Fruit fly (Drosophila melanogaster) whole organism, prepupa: ENCODE data around the gene CG10750.
A peak's percentile ranks its signal among the peaks of the same experiment; 100 is the strongest.

Experiments
- Blimp-1 ChIP-seq: fragments of 200-800 bp; sonication (Bioruptor generic); optimal IDR thresholded peaks from 3 replicates; lab custom pipeline; 2017; ENCODE audit warnings: missing biosample characterization, missing genetic modification characterization, mild to moderate bottlenecking, moderate library complexity, missing genetic modification reagents
- CG11294 ChIP-seq: fragments of 200-800 bp; sonication (Bioruptor generic); IDR thresholded peaks from 2 replicates; pipeline ENCODE4 v1.3.6; 2022; ENCODE audit warnings: missing biosample characterization, missing genetic modification characterization
- CG11762 ChIP-seq: fragments of 200-800 bp; sonication (Bioruptor generic); optimal IDR thresholded peaks from 3 replicates; lab custom pipeline; 2016; ENCODE audit warnings: missing biosample characterization, missing genetic modification characterization; ENCODE audit not compliant: insufficient read depth
- CG11902 ChIP-seq: fragments of 200-800 bp; sonication (Bioruptor generic); optimal IDR thresholded peaks from 3 replicates; lab custom pipeline; 2016; ENCODE audit warnings: missing biosample characterization, missing genetic modification characterization
- CG15336 ChIP-seq: fragments of 200-800 bp; sonication (Bioruptor generic); IDR thresholded peaks from 2 replicates; pipeline ENCODE4 v1.3.6; 2022; ENCODE audit warnings: missing biosample characterization, missing genetic modification characterization
- CG1621 ChIP-seq: fragments of 200-800 bp; sonication (Bioruptor generic); optimal IDR thresholded peaks from 3 replicates; lab custom pipeline; 2018; ENCODE audit warnings: missing biosample characterization, mild to moderate bottlenecking, missing genetic modification characterization
- CG16779 ChIP-seq: fragments of 200-800 bp; sonication (Bioruptor generic); optimal IDR thresholded peaks from 3 replicates; lab custom pipeline; 2017; ENCODE audit warnings: missing biosample characterization, mild to moderate bottlenecking, missing genetic modification characterization
- CG3032 ChIP-seq: fragments of 200-800 bp; optimal IDR thresholded peaks from 2 replicates; lab custom pipeline; 2019; ENCODE audit warnings: missing biosample characterization, mild to moderate bottlenecking, missing genetic modification characterization, moderate library complexity
- CG31627 ChIP-seq: fragments of 200-800 bp; sonication (Bioruptor generic); optimal IDR thresholded peaks from 3 replicates; lab custom pipeline; 2016; ENCODE audit warnings: missing biosample characterization, missing genetic modification characterization
- CG34406 ChIP-seq: fragments of 200-800 bp; sonication (Bioruptor generic); optimal IDR thresholded peaks from 3 replicates; lab custom pipeline; 2016; ENCODE audit warnings: missing biosample characterization, missing genetic modification characterization
- CG3919 ChIP-seq: fragments of 200-800 bp; sonication (Bioruptor generic); optimal IDR thresholded peaks from 3 replicates; lab custom pipeline; 2016; ENCODE audit warnings: missing biosample characterization, missing genetic modification characterization
- CG4318 ChIP-seq: fragments of 200-800 bp; sonication (Bioruptor generic); optimal IDR thresholded peaks from 3 replicates; lab custom pipeline; 2017; ENCODE audit warnings: missing biosample characterization, mild to moderate bottlenecking, missing genetic modification characterization
- CG6163 ChIP-seq: fragments of 200-800 bp; sonication (Bioruptor generic); IDR thresholded peaks from 3 replicates; pipeline ENCODE4 v1.3.6; 2022; ENCODE audit warnings: missing biosample characterization, missing genetic modification characterization
- CG6854 ChIP-seq: fragments of 200-800 bp; sonication (Bioruptor generic); optimal IDR thresholded peaks from 2 replicates; lab custom pipeline; 2017; ENCODE audit warnings: missing biosample characterization, mild to moderate bottlenecking, missing genetic modification characterization
- CG7368 ChIP-seq: fragments of 200-800 bp; sonication (Bioruptor generic); optimal IDR thresholded peaks from 3 replicates; lab custom pipeline; 2016; ENCODE audit warnings: missing biosample characterization, missing genetic modification characterization
- CG8319 ChIP-seq: fragments of 200-800 bp; sonication (Bioruptor generic); optimal IDR thresholded peaks from 3 replicates; lab custom pipeline; 2016; ENCODE audit warnings: missing biosample characterization, missing genetic modification characterization
- CG8632 ChIP-seq: fragments of 200-800 bp; sonication (Bioruptor generic); optimal IDR thresholded peaks from 3 replicates; lab custom pipeline; 2016; ENCODE audit warnings: missing biosample characterization, missing genetic modification characterization
- CG9139 ChIP-seq: fragments of 200-800 bp; sonication (Bioruptor generic); optimal IDR thresholded peaks from 3 replicates; lab custom pipeline; 2017; ENCODE audit warnings: missing biosample characterization, mild to moderate bottlenecking, missing genetic modification characterization
- Eip75B ChIP-seq: fragments of 200-800 bp; sonication (Bioruptor generic); optimal IDR thresholded peaks from 3 replicates; lab custom pipeline; 2016; ENCODE audit warnings: missing biosample characterization, missing genetic modification characterization
- Eip78C ChIP-seq: fragments of 200-800 bp; sonication (Bioruptor generic); peaks from one replicate; lab custom pipeline; 2016; ENCODE audit warnings: missing biosample characterization, missing genetic modification characterization
- Eip93F ChIP-seq: fragments of 200-800 bp; sonication (Bioruptor generic); optimal IDR thresholded peaks from 2 replicates; lab custom pipeline; 2016; ENCODE audit warnings: missing biosample characterization, mild to moderate bottlenecking, missing genetic modification characterization
- Ets21C ChIP-seq: fragments of 200-800 bp; sonication (Bioruptor generic); optimal IDR thresholded peaks from 3 replicates; lab custom pipeline; 2016; ENCODE audit warnings: missing biosample characterization, missing genetic modification characterization
- Ets96B ChIP-seq: fragments of 200-800 bp; optimal IDR thresholded peaks from 2 replicates; lab custom pipeline; 2019; ENCODE audit warnings: missing biosample characterization, mild to moderate bottlenecking, missing genetic modification characterization, moderate library complexity
- Gug ChIP-seq: fragments of 200-800 bp; sonication (Bioruptor generic); IDR thresholded peaks from 2 replicates; pipeline ENCODE4 v1.3.6; 2022; ENCODE audit warnings: missing biosample characterization, missing genetic modification characterization
- Hr38 ChIP-seq: sonication (Bioruptor generic); optimal IDR thresholded peaks from 2 replicates; lab custom pipeline; 2016; ENCODE audit warnings: missing biosample characterization, missing genetic modification characterization
- Hr39 ChIP-seq: fragments of 200-800 bp; sonication (Bioruptor generic); optimal IDR thresholded peaks from 2 replicates; lab custom pipeline; 2016; ENCODE audit warnings: missing biosample characterization, missing genetic modification characterization
- Hr4 ChIP-seq: fragments of 200-800 bp; sonication (Bioruptor generic); optimal IDR thresholded peaks from 3 replicates; lab custom pipeline; 2016; ENCODE audit warnings: missing biosample characterization, missing genetic modification characterization
- Lpt ChIP-seq: fragments of 200-800 bp; sonication (Bioruptor generic); optimal IDR thresholded peaks from 3 replicates; lab custom pipeline; 2016; ENCODE audit warnings: missing biosample characterization, missing genetic modification characterization
- Met ChIP-seq: fragments of 200-800 bp; sonication (Bioruptor generic); optimal IDR thresholded peaks from 3 replicates; lab custom pipeline; 2016; ENCODE audit warnings: missing biosample characterization, missing genetic modification characterization
- OdsH ChIP-seq: fragments of 200-800 bp; sonication (Bioruptor generic); optimal IDR thresholded peaks from 3 replicates; lab custom pipeline; 2016; ENCODE audit warnings: missing biosample characterization, missing genetic modification characterization
- Smox ChIP-seq: fragments of 200-800 bp; sonication (Bioruptor generic); optimal IDR thresholded peaks from 3 replicates; lab custom pipeline; 2016; ENCODE audit warnings: missing biosample characterization, missing genetic modification characterization
- Sox102F ChIP-seq: fragments of 200-800 bp; sonication (Bioruptor generic); optimal IDR thresholded peaks from 2 replicates; lab custom pipeline; 2016; ENCODE audit warnings: missing biosample characterization, mild to moderate bottlenecking, missing genetic modification characterization
- Sox14 ChIP-seq: fragments of 200-800 bp; sonication (Bioruptor generic); optimal IDR thresholded peaks from 3 replicates; lab custom pipeline; 2016; ENCODE audit warnings: missing biosample characterization, missing genetic modification characterization
- Sox15 ChIP-seq: fragments of 200-800 bp; sonication (Bioruptor generic); optimal IDR thresholded peaks from 3 replicates; lab custom pipeline; 2016; ENCODE audit warnings: missing biosample characterization, missing genetic modification characterization
- acj6 ChIP-seq: fragments of 200-800 bp; sonication (Bioruptor generic); optimal IDR thresholded peaks from 3 replicates; lab custom pipeline; 2016; ENCODE audit warnings: missing biosample characterization, missing genetic modification characterization
- cyc ChIP-seq: fragments of 200-800 bp; sonication (Bioruptor generic); optimal IDR thresholded peaks from 3 replicates; lab custom pipeline; 2016; ENCODE audit warnings: missing biosample characterization, missing genetic modification characterization
- dac ChIP-seq: fragments of 200-800 bp; sonication (Bioruptor generic); optimal IDR thresholded peaks from 2 replicates; lab custom pipeline; 2017; ENCODE audit warnings: missing biosample characterization, mild to moderate bottlenecking, missing genetic modification characterization
- dsx ChIP-seq: fragments of 200-800 bp; optimal IDR thresholded peaks from 3 replicates; lab custom pipeline; 2019; ENCODE audit warnings: missing biosample characterization, mild to moderate bottlenecking, missing genetic modification characterization, moderate library complexity; ENCODE audit not compliant: poor library complexity, severe bottlenecking
- eg ChIP-seq: fragments of 200-800 bp; sonication (Bioruptor generic); IDR thresholded peaks from 3 replicates; pipeline ENCODE4 v1.3.6; 2022; ENCODE audit warnings: missing biosample characterization, missing genetic modification characterization
- esn ChIP-seq: fragments of 200-800 bp; sonication (Bioruptor generic); optimal IDR thresholded peaks from 2 replicates; lab custom pipeline; 2016; ENCODE audit warnings: missing biosample characterization, mild to moderate bottlenecking, missing genetic modification characterization, moderate library complexity
- fd59A ChIP-seq: fragments of 200-800 bp; sonication (Bioruptor generic); optimal IDR thresholded peaks from 2 replicates; lab custom pipeline; 2017; ENCODE audit warnings: missing biosample characterization, mild to moderate bottlenecking, missing genetic modification characterization, missing genetic modification reagents
- fkh ChIP-seq: fragments of 200-800 bp; sonication (Bioruptor generic); optimal IDR thresholded peaks from 3 replicates; lab custom pipeline; 2017; ENCODE audit warnings: missing biosample characterization, mild to moderate bottlenecking, missing genetic modification characterization, moderate library complexity
- lz ChIP-seq: fragments of 200-800 bp; sonication (Bioruptor generic); optimal IDR thresholded peaks from 3 replicates; lab custom pipeline; 2016; ENCODE audit warnings: missing biosample characterization, missing genetic modification characterization
- net ChIP-seq: fragments of 200-800 bp; sonication (Bioruptor generic); optimal IDR thresholded peaks from 3 replicates; lab custom pipeline; 2016; ENCODE audit warnings: missing biosample characterization, missing genetic modification characterization
- pdm3 ChIP-seq: fragments of 200-800 bp; sonication (Bioruptor generic); optimal IDR thresholded peaks from 3 replicates; lab custom pipeline; 2016; ENCODE audit warnings: missing biosample characterization, missing genetic modification characterization
- salr ChIP-seq, 2 experiments: fragments of 200-800 bp; sonication (Bioruptor generic); optimal IDR thresholded peaks; 3 replicates each; lab custom pipeline; 2016 to 2018; ENCODE audit warnings: missing biosample characterization in 2 of 2, missing genetic modification characterization in 2 of 2, mild to moderate bottlenecking in 1 of 2
- spab ChIP-seq: fragments of 200-800 bp; sonication (Bioruptor generic); optimal IDR thresholded peaks from 2 replicates; lab custom pipeline; 2017; ENCODE audit warnings: missing biosample characterization, mild to moderate bottlenecking, missing genetic modification characterization, missing genetic modification reagents
- ss ChIP-seq, 2 experiments: fragments of 200-800 bp; sonication (Bioruptor generic); optimal IDR thresholded peaks; 2 replicates in 1 of 2; 3 replicates in 1 of 2; lab custom pipeline; 2017 to 2018; ENCODE audit warnings: mild to moderate bottlenecking in 2 of 2, missing biosample characterization in 2 of 2, missing genetic modification characterization in 2 of 2, moderate library complexity in 1 of 2
- topi ChIP-seq: fragments of 200-800 bp; sonication (Bioruptor generic); optimal IDR thresholded peaks from 3 replicates; lab custom pipeline; 2016; ENCODE audit warnings: missing biosample characterization, missing genetic modification characterization

The CG10750 gene

DNA sequence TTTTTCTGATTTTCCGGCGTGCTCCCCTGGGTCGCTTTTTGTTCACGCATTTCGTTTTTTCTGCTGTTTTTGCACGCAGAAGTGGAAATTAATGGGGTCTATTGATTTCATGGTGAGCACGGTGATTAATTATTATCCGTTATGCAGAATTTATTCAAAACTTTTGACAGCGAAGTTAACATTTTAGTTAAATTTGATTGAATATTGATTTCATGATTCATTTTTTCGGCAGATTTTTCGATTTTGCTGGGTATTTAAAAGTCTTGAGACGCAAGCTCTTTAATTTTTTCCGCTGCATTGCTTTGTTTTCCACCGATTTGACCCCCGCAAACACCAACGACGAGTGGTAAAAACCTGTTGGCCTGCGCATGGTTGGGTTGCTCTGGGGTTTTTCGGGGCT, 47.6 kb upstream of the CG10750 start (continued):
- TF ChIP-seq salr (GFP tag; optimal IDR thresholded peaks at IDR 0.05; lab: Kevin White, UChicago), result peak in 1 of 2 experiments; percentile 46
- TF ChIP-seq CG16779 (tag; lab: Kevin White, UChicago), result no peak
- no peak for TF ChIP-seq CG9139 (GFP tag; lab: Kevin White, UChicago)
- TF ChIP-seq CG6854, result no peak
- no peak for TF ChIP-seq esn (GFP tag; lab: Kevin White, UChicago)
- TF ChIP-seq Ets21C (GFP tag; lab: Kevin White, UChicago), result no peak
- no peak for TF ChIP-seq CG8632
- TF ChIP-seq CG15336 (GFP tag; lab: Robert Waterston, UW), result peak; percentile 88
- peak; percentile 3 for TF ChIP-seq Eip75B (GFP tag; lab: Kevin White, UChicago)
- peak; percentile 51 for TF ChIP-seq CG11294 (GFP tag; lab: Robert Waterston, UW)
- TF ChIP-seq CG8319 (GFP tag; lab: Kevin White, UChicago), result no peak

DNA sequence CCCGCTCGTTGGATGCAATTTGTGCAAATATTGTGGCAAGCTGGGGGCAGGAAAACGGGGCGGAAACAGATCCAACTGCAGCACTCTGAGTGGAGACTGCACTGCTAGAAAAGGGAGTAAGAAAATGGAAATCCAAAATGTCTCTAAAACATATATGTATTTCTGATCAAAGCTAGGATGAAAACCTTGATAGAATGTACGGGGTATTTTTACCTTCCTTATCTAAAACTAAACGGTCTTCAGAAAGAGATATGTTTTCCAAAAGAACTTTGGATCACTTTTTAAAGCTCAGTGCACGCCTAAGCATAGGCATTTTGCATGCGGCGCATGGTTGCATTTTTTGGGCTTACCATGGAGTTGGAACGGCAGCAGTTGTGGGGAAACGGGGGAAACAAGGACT, 46.0 kb upstream of the CG10750 start:
- TF ChIP-seq fd59A (GFP tag; lab: Kevin White, UChicago) (no peak), CG1621 (tag; lab: Kevin White, UChicago) (no peak), Lpt (GFP tag; lab: Kevin White, UChicago) (no peak), CG31627 (GFP tag; lab: Kevin White, UChicago) (peak; percentile 9), CG15336 (GFP tag; lab: Robert Waterston, UW) (no peak), Hr39 (GFP tag; lab: Kevin White, UChicago) (peak; percentile 13), CG4318 (GFP tag; lab: Kevin White, UChicago) (no peak), Sox102F (GFP tag; lab: Kevin White, UChicago) (no peak), CG6163 (no peak), lz (GFP tag; lab: Kevin White, UChicago) (peak; percentile 5), Sox14 (GFP tag; lab: Kevin White, UChicago) (peak; percentile 5), CG7368 (peak; percentile 8), CG8632 (peak; percentile 10), dsx (GFP tag; lab: Kevin White, UChicago) (no peak), CG11762 (GFP tag; lab: Kevin White, UChicago) (no peak), Eip78C (GFP tag; lab: Kevin White, UChicago) (peak; percentile 80), CG3919 (peak; percentile 15), Eip93F (GFP tag; lab: Kevin White, UChicago) (no peak), salr (GFP tag; optimal IDR thresholded peaks at IDR 0.05; lab: Kevin White, UChicago) (peak in 1 of 2 experiments; percentile 4), topi (peak; percentile 0), eg (GFP tag; lab: Robert Waterston, UW) (no peak), cyc (GFP tag; lab: Kevin White, UChicago) (no peak), ss (GFP tag; optimal IDR thresholded peaks at IDR 0.05; lab: Kevin White, UChicago) (peak in 1 of 2 experiments; percentile 18), Met (GFP tag; lab: Kevin White, UChicago) (peak; percentile 6), OdsH (GFP tag; lab: Kevin White, UChicago) (peak; percentile 18), Smox (GFP tag; lab: Kevin White, UChicago) (no peak), Ets21C (GFP tag; lab: Kevin White, UChicago) (no peak), CG9139 (GFP tag; lab: Kevin White, UChicago) (no peak), CG11902 (GFP tag; lab: Kevin White, UChicago) (no peak), Gug (no peak), CG34406 (GFP tag; lab: Kevin White, UChicago) (peak; percentile 4), net (GFP tag; lab: Kevin White, UChicago) (peak; percentile 10), Eip75B (GFP tag; lab: Kevin White, UChicago) (no peak), spab (GFP tag; lab: Kevin White, UChicago) (peak; percentile 12), CG6854 (no peak), pdm3 (GFP tag; lab: Kevin White, UChicago) (peak; percentile 13), dac (GFP tag; lab: Kevin White, UChicago) (no peak), Ets96B (tag; lab: Kevin White, UChicago) (peak; percentile 52), CG3032 (peak; percentile 35), fkh (no peak), Sox15 (no peak), esn (GFP tag; lab: Kevin White, UChicago) (no peak), Hr38 (GFP tag; lab: Kevin White, UChicago) (no peak), CG8319 (GFP tag; lab: Kevin White, UChicago) (no peak), Blimp-1 (GFP tag; lab: Kevin White, UChicago) (no peak), acj6 (GFP tag; lab: Kevin White, UChicago) (peak; percentile 18), Hr4 (GFP tag; lab: Kevin White, UChicago) (peak; percentile 28)
